Fruit fly (Drosophila melanogaster) whole organism, embryonic: ENCODE data around the gene CG42699.
A peak's percentile ranks its signal among the peaks of the same experiment; 100 is the strongest.

Source experiments
- Atf6 ChIP-seq: fragments of 200-800 bp; sonication (Bioruptor generic); IDR thresholded peaks from 2 replicates; pipeline ENCODE4 v1.3.6; 2022; ENCODE audit warnings: missing biosample characterization, missing genetic modification characterization
- Awh ChIP-seq: fragments of 200-800 bp; sonication (Bioruptor generic); IDR thresholded peaks from 2 replicates; pipeline ENCODE4, ENCODE4 v1.3.6; 2022; ENCODE audit warnings: missing biosample characterization, missing genetic modification characterization
- CG10431 ChIP-seq: fragments of 200-800 bp; sonication (Bioruptor generic); optimal IDR thresholded peaks from 3 replicates; lab custom pipeline; 2018; ENCODE audit warnings: missing biosample characterization, mild to moderate bottlenecking, missing genetic modification characterization
- CG11696 ChIP-seq: fragments of 200-800 bp; sonication (Bioruptor generic); IDR thresholded peaks from 2 replicates; pipeline ENCODE4 v1.3.6; 2022; ENCODE audit warnings: missing biosample characterization, missing genetic modification characterization
- CG12219 ChIP-seq: fragments of 200-800 bp; sonication (Bioruptor generic); optimal IDR thresholded peaks from 3 replicates; lab custom pipeline; 2018; ENCODE audit warnings: missing biosample characterization, mild to moderate bottlenecking, missing genetic modification characterization
- CG12942 ChIP-seq: fragments of 200-800 bp; sonication (Bioruptor generic); optimal IDR thresholded peaks from 3 replicates; lab custom pipeline; 2016; ENCODE audit warnings: missing biosample characterization, missing genetic modification characterization
- CG13424 ChIP-seq: fragments of 200-800 bp; sonication (Bioruptor generic); optimal IDR thresholded peaks from 2 replicates; lab custom pipeline; 2019; ENCODE audit warnings: missing biosample characterization, mild to moderate bottlenecking, missing genetic modification characterization, moderate library complexity
- CG13894 ChIP-seq: fragments of 200-800 bp; sonication (Bioruptor generic); optimal IDR thresholded peaks from 3 replicates; lab custom pipeline; 2018; ENCODE audit warnings: missing biosample characterization, mild to moderate bottlenecking, missing genetic modification characterization, moderate library complexity
- CG14014 ChIP-seq: fragments of 200-800 bp; sonication (Bioruptor generic); IDR thresholded peaks from 2 replicates; pipeline ENCODE4 v1.3.6; 2022; ENCODE audit warnings: missing biosample characterization, missing genetic modification characterization
- CG1529 ChIP-seq: fragments of 200-800 bp; sonication (Bioruptor generic); optimal IDR thresholded peaks from 3 replicates; lab custom pipeline; 2018; ENCODE audit warnings: missing biosample characterization, missing genetic modification characterization
- CG15514 ChIP-seq: fragments of 200-800 bp; sonication (Bioruptor generic); optimal IDR thresholded peaks from 3 replicates; lab custom pipeline; 2017; ENCODE audit warnings: missing biosample characterization, missing genetic modification characterization, mild to moderate bottlenecking, moderate library complexity, missing genetic modification reagents
- CG15696 ChIP-seq: fragments of 200-800 bp; sonication (Bioruptor generic); optimal IDR thresholded peaks from 2 replicates; lab custom pipeline; 2019; ENCODE audit warnings: missing biosample characterization, mild to moderate bottlenecking, missing genetic modification characterization, moderate library complexity
- CG17385 ChIP-seq: fragments of 200-800 bp; sonication (Bioruptor generic); optimal IDR thresholded peaks from 3 replicates; lab custom pipeline; 2018; ENCODE audit warnings: missing biosample characterization, mild to moderate bottlenecking, missing genetic modification characterization
- CG18262 ChIP-seq: fragments of 200-800 bp; optimal IDR thresholded peaks from 3 replicates; lab custom pipeline; 2019; ENCODE audit warnings: missing biosample characterization, mild to moderate bottlenecking, missing genetic modification characterization, moderate library complexity
- CG2116 ChIP-seq: fragments of 200-800 bp; sonication (Bioruptor generic); optimal IDR thresholded peaks from 3 replicates; lab custom pipeline; 2018; ENCODE audit warnings: missing biosample characterization, mild to moderate bottlenecking, missing genetic modification characterization
- CG30403 ChIP-seq: fragments of 200-800 bp; sonication (Bioruptor generic); optimal IDR thresholded peaks from 3 replicates; lab custom pipeline; 2016; ENCODE audit warnings: missing biosample characterization, missing genetic modification characterization
- CG6791 ChIP-seq: fragments of 200-800 bp; sonication (Bioruptor generic); IDR thresholded peaks from 3 replicates; pipeline ENCODE4 v1.3.6; 2022; ENCODE audit warnings: missing biosample characterization, missing genetic modification characterization; ENCODE audit not compliant: partially characterized antibody
- CG7745 ChIP-seq: fragments of 200-800 bp; sonication (Bioruptor generic); optimal IDR thresholded peaks from 2 replicates; lab custom pipeline; 2018; ENCODE audit warnings: missing biosample characterization, mild to moderate bottlenecking, missing genetic modification characterization, moderate library complexity
- CG8765 ChIP-seq: fragments of 200-800 bp; sonication (Bioruptor generic); IDR thresholded peaks from 2 replicates; pipeline ENCODE4 v1.3.6; 2022; ENCODE audit warnings: missing biosample characterization, missing genetic modification characterization
- CG9215 ChIP-seq: fragments of 200-800 bp; sonication (Bioruptor generic); IDR thresholded peaks from 2 replicates; pipeline ENCODE4 v1.3.6; 2022; ENCODE audit warnings: missing biosample characterization, missing genetic modification characterization
- Dll ChIP-seq: fragments of 200-800 bp; sonication (Bioruptor generic); IDR thresholded peaks from 4 replicates; pipeline ENCODE4 v1.3.6; 2022; ENCODE audit warnings: missing biosample characterization, missing genetic modification characterization; ENCODE audit not compliant: partially characterized antibody
- Doc2 ChIP-seq: fragments of 200-800 bp; sonication (Bioruptor generic); IDR thresholded peaks from 2 replicates; pipeline ENCODE4 v1.3.6; 2022; ENCODE audit warnings: missing biosample characterization, missing genetic modification characterization
- Ets97D ChIP-seq: fragments of 200-800 bp; sonication (Bioruptor generic); optimal IDR thresholded peaks from 3 replicates; lab custom pipeline; 2016; ENCODE audit warnings: missing biosample characterization, missing genetic modification characterization
- GATAe ChIP-seq: fragments of 200-800 bp; sonication (Bioruptor generic); conservative IDR thresholded peaks from 2 replicates; pipeline ENCODE4 v1.3.6; 2022; ENCODE audit warnings: missing biosample characterization, missing genetic modification characterization
- HLH54F ChIP-seq: fragments of 200-800 bp; sonication (Bioruptor generic); optimal IDR thresholded peaks from 3 replicates; lab custom pipeline; 2016; ENCODE audit warnings: missing biosample characterization, missing genetic modification characterization
- Hr51 ChIP-seq, 2 experiments: fragments of 200-800 bp; sonication (Bioruptor generic); optimal IDR thresholded peaks; 2 replicates in 1 of 2; 3 replicates in 1 of 2; lab custom pipeline; 2016 to 2018; ENCODE audit warnings: missing biosample characterization in 2 of 2, missing genetic modification characterization in 2 of 2, mild to moderate bottlenecking in 1 of 2, moderate library complexity in 1 of 2
- Lim3 ChIP-seq: fragments of 200-800 bp; sonication (Bioruptor generic); IDR thresholded peaks from 2 replicates; pipeline ENCODE4 v1.3.6; 2022; ENCODE audit warnings: missing biosample characterization, missing genetic modification characterization
- MBD-R2 ChIP-seq: fragments of 200-800 bp; sonication (Bioruptor generic); IDR thresholded peaks from 2 replicates; pipeline ENCODE4 v1.3.6; 2022; ENCODE audit warnings: missing biosample characterization, missing genetic modification characterization
- MTF-1 ChIP-seq: fragments of 200-800 bp; sonication (Bioruptor generic); optimal IDR thresholded peaks from 2 replicates; lab custom pipeline; 2018; ENCODE audit warnings: missing biosample characterization, mild to moderate bottlenecking, missing genetic modification characterization, borderline replicate concordance
- Myb ChIP-seq: fragments of 200-800 bp; sonication (Bioruptor generic); optimal IDR thresholded peaks from 2 replicates; lab custom pipeline; 2016; ENCODE audit warnings: missing biosample characterization, missing genetic modification characterization
- Neu2 ChIP-seq: fragments of 200-800 bp; sonication (Bioruptor generic); optimal IDR thresholded peaks from 3 replicates; lab custom pipeline; 2016; ENCODE audit warnings: missing biosample characterization, missing genetic modification characterization, borderline replicate concordance
- Nf-YA ChIP-seq: fragments of 200-800 bp; sonication (Bioruptor generic); IDR thresholded peaks from 2 replicates; pipeline ENCODE4 v1.3.6; 2022; ENCODE audit warnings: missing biosample characterization, missing genetic modification characterization
- Stat92E ChIP-seq, 3 experiments: fragments of >200 bp in 2 of 3; fragments of 200-800 bp in 1 of 3; sonication (Bioruptor generic) in 1 of 3; optimal IDR thresholded peaks; 2 replicates each; lab custom pipeline; 2017 to 2019; ENCODE audit warnings: missing biosample characterization in 3 of 3, missing genetic modification characterization in 3 of 3, mild to moderate bottlenecking in 1 of 3, moderate library complexity in 1 of 3
- Xbp1 ChIP-seq: fragments of 200-800 bp; sonication (Bioruptor generic); optimal IDR thresholded peaks from 3 replicates; lab custom pipeline; 2016; ENCODE audit warnings: missing biosample characterization, mild to moderate bottlenecking, missing genetic modification characterization
- bsh ChIP-seq, 2 experiments: fragments of 200-800 bp; sonication (Bioruptor generic); optimal IDR thresholded peaks; 2 replicates each; lab custom pipeline; 2017 to 2018; ENCODE audit warnings: mild to moderate bottlenecking in 2 of 2, missing biosample characterization in 2 of 2, missing genetic modification characterization in 2 of 2, moderate library complexity in 1 of 2
- cas ChIP-seq: fragments of 200-800 bp; sonication (Bioruptor generic); IDR thresholded peaks from 2 replicates; pipeline ENCODE4 v1.3.6; 2022; ENCODE audit warnings: missing biosample characterization, missing genetic modification characterization
- cg ChIP-seq: fragments of 200-800 bp; sonication (Bioruptor generic); optimal IDR thresholded peaks from 3 replicates; lab custom pipeline; 2019; ENCODE audit warnings: missing biosample characterization, mild to moderate bottlenecking, missing genetic modification characterization, moderate library complexity
- eve ChIP-seq, 2 experiments: fragments of >200 bp; optimal IDR thresholded peaks; 2 replicates each; lab custom pipeline; 2017; ENCODE audit warnings: missing biosample characterization in 2 of 2, missing genetic modification characterization in 2 of 2
- fru ChIP-seq: fragments of >200 bp; optimal IDR thresholded peaks from 2 replicates; lab custom pipeline; 2017
- gem ChIP-seq: fragments of 200-800 bp; sonication (Bioruptor generic); optimal IDR thresholded peaks from 2 replicates; lab custom pipeline; 2019; ENCODE audit warnings: missing biosample characterization, mild to moderate bottlenecking, missing genetic modification characterization, moderate library complexity
- kay ChIP-seq: fragments of 200-800 bp; sonication (Bioruptor generic); optimal IDR thresholded peaks from 2 replicates; lab custom pipeline; 2016; ENCODE audit warnings: missing biosample characterization, missing genetic modification characterization
- lov ChIP-seq, 2 experiments: fragments of 200-800 bp in 1 of 2; fragments of >200 bp in 1 of 2; sonication (Bioruptor generic) in 1 of 2; IDR thresholded peaks in 1 of 2; optimal IDR thresholded peaks in 1 of 2; 2 replicates in 1 of 2; 3 replicates in 1 of 2; pipeline versions ENCODE4 v1.3.6 to Lab custom; 2017 to 2022; ENCODE audit warnings: missing biosample characterization in 1 of 2, missing genetic modification characterization in 1 of 2
- pros ChIP-seq: fragments of 200-800 bp; sonication (Bioruptor generic); optimal IDR thresholded peaks from 3 replicates; lab custom pipeline; 2019; ENCODE audit warnings: missing biosample characterization, mild to moderate bottlenecking, missing genetic modification characterization, moderate library complexity
- sim ChIP-seq: fragments of 200-800 bp; sonication (Bioruptor generic); IDR thresholded peaks from 2 replicates; pipeline ENCODE4 v1.3.6; 2022; ENCODE audit warnings: missing biosample characterization, missing genetic modification characterization
- ssp ChIP-seq: fragments of 200-800 bp; sonication (Bioruptor generic); IDR thresholded peaks from 2 replicates; pipeline ENCODE4 v1.3.6; 2022; ENCODE audit warnings: missing biosample characterization, missing genetic modification characterization
- zen2 ChIP-seq: fragments of 200-800 bp; sonication (Bioruptor generic); IDR thresholded peaks from 3 replicates; pipeline ENCODE4 v1.3.6; 2022; ENCODE audit warnings: missing biosample characterization, missing genetic modification characterization; ENCODE audit not compliant: partially characterized antibody

The CG42699 gene

dm6 chrX:5746864-5747861, 17.2 kb upstream of the CG42699 start, which contains the start of the genes IntS6 and Rtel1 (continued):
- TF ChIP-seq Atf6 (GFP tag; lab: Robert Waterston, UW), result peak; percentile 89
- TF ChIP-seq CG12219 (GFP tag; lab: Kevin White, UChicago), result peak; percentile 89
- peak; percentile 71 for TF ChIP-seq kay (GFP tag; lab: Kevin White, UChicago)
- TF ChIP-seq CG7745 (tag; lab: Kevin White, UChicago), result no peak
- no peak for TF ChIP-seq fru (lab: Kevin White, UChicago)
- TF ChIP-seq CG15696 (tag; lab: Kevin White, UChicago), result peak; percentile 86
- peak; percentile 90 for TF ChIP-seq CG9215 (GFP tag; lab: Robert Waterston, UW)
- peak; percentile 93 for TF ChIP-seq CG14014 (GFP tag; lab: Robert Waterston, UW)
- TF ChIP-seq Neu2, result no peak
- peak; percentile 91 for TF ChIP-seq CG13424
- peak; percentile 68 for TF ChIP-seq Doc2 (GFP tag; lab: Robert Waterston, UW)
- TF ChIP-seq CG11696, result peak; percentile 37; the same call in 1 of the 2 replicates
- peak; percentile 89 to 92 for TF ChIP-seq Hr51 (GFP tag; optimal IDR thresholded peaks at IDR 0.05; lab: Kevin White, UChicago)
- TF ChIP-seq Xbp1 (GFP tag; lab: Kevin White, UChicago), result peak; percentile 91
- peak; percentile 51 to 87 for TF ChIP-seq bsh (GFP tag; optimal IDR thresholded peaks at IDR 0.05; lab: Kevin White, UChicago)
- peak; percentile 66; the same call in 1 of the 2 replicates for TF ChIP-seq cas (GFP tag; lab: Robert Waterston, UW)
- TF ChIP-seq Lim3, result peak; percentile 69
- TF ChIP-seq ssp (GFP tag; lab: Robert Waterston, UW), result peak; percentile 78
- peak; percentile 79 for TF ChIP-seq MBD-R2 (GFP tag; lab: Robert Waterston, UW)
- peak; percentile 81 for TF ChIP-seq Myb
- TF ChIP-seq Ets97D (GFP tag; lab: Kevin White, UChicago), result peak; percentile 73
- TF ChIP-seq lov (optimal IDR thresholded peaks at IDR 0.05; lab: Kevin White, UChicago), result no peak
- peak; percentile 68; the same call in 1 of the 3 replicates for TF ChIP-seq lov (GFP tag; IDR thresholded peaks at IDR 0.05; lab: Robert Waterston, UW)
- peak; percentile 88 for TF ChIP-seq CG13894 (tag; lab: Kevin White, UChicago)
- peak; percentile 76 for TF ChIP-seq CG15514 (GFP tag; lab: Kevin White, UChicago)
- peak; percentile 94 for TF ChIP-seq HLH54F (GFP tag; lab: Kevin White, UChicago)
- TF ChIP-seq CG1529 (GFP tag; lab: Kevin White, UChicago), result peak; percentile 80
- TF ChIP-seq CG2116 (GFP tag; lab: Kevin White, UChicago), result peak; percentile 52
- TF ChIP-seq gem (tag; lab: Kevin White, UChicago), result peak; percentile 93
- peak; percentile 29 for TF ChIP-seq pros (GFP tag; lab: Kevin White, UChicago)
- TF ChIP-seq CG6791 (GFP tag; lab: Robert Waterston, UW), result peak; percentile 31; the same call in 1 of the 3 replicates
- TF ChIP-seq CG8765 (GFP tag; lab: Robert Waterston, UW), result peak; percentile 83
- peak; percentile 49; the same call in 1 of the 2 replicates for TF ChIP-seq sim (GFP tag; lab: Robert Waterston, UW)
- TF ChIP-seq CG12942, result peak; percentile 84
- TF ChIP-seq CG18262, result peak; percentile 87
- TF ChIP-seq Awh (GFP tag; lab: Robert Waterston, UW), result peak; percentile 78
- peak; percentile 83 for TF ChIP-seq MTF-1
- TF ChIP-seq cg (GFP tag; lab: Kevin White, UChicago), result peak; percentile 98
- TF ChIP-seq Stat92E (GFP tag; optimal IDR thresholded peaks at IDR 0.05; lab: Kevin White, UChicago), result peak in 1 of 3 experiments; percentile 38
- peak; percentile 78 for TF ChIP-seq Nf-YA
- TF ChIP-seq eve (GFP tag; optimal IDR thresholded peaks at IDR 0.05; lab: Kevin White, UChicago), result peak in 1 of 2 experiments; percentile 12
- 0 out of 4 replicates have a peak, but pooled peaks have one; percentile 24 for TF ChIP-seq Dll (GFP tag; lab: Robert Waterston, UW)
- peak; percentile 95 for TF ChIP-seq CG17385
- TF ChIP-seq CG30403 (GFP tag; lab: Kevin White, UChicago), result peak; percentile 94
- TF ChIP-seq CG10431 (GFP tag; lab: Kevin White, UChicago), result peak; percentile 52
- peak; percentile 53; the same call in 1 of the 2 replicates for TF ChIP-seq GATAe (GFP tag; lab: Robert Waterston, UW)
- no peak for TF ChIP-seq zen2 (GFP tag; lab: Robert Waterston, UW)
